Fruit fly (Drosophila melanogaster): ENCODE measurements around the gene CG32266.

Gene CG32266

dm6 chr3L:3787595-3788151 lies 2.9 kb upstream of the CG32266 start (continued):
- peak; percentile 12 for TF ChIP-seq CG18619 (GFP tag; optimal IDR thresholded peaks at IDR 0.05)
- TF ChIP-seq ERR (GFP tag; optimal IDR thresholded peaks at IDR 0.05), result no peak
- no peak for TF ChIP-seq CG7556 (GFP tag; optimal IDR thresholded peaks at IDR 0.05)
- no peak for TF ChIP-seq fd64A (GFP tag; optimal IDR thresholded peaks at IDR 0.05)
- no peak for TF ChIP-seq trh (GFP tag; optimal IDR thresholded peaks at IDR 0.05)
- peak; percentile 44; the same call in 1 of the 3 replicates for TF ChIP-seq z (GFP tag; IDR thresholded peaks at IDR 0.05)
- TF ChIP-seq onecut (GFP tag; IDR thresholded peaks at IDR 0.05), result no peak
- peak; percentile 33 for TF ChIP-seq CG34376 (GFP tag; optimal IDR thresholded peaks at IDR 0.05)
- TF ChIP-seq CG6813 (GFP tag; optimal IDR thresholded peaks at IDR 0.05), result no peak
- peak; percentile 0 for TF ChIP-seq D19A (tag; optimal IDR thresholded peaks at IDR 0.05)
- TF ChIP-seq ham (GFP tag; IDR thresholded peaks at IDR 0.05), result no peak
- peak; percentile 63 for TF ChIP-seq gcm2 (GFP tag; optimal IDR thresholded peaks at IDR 0.05)
- no peak for TF ChIP-seq CG9932 (GFP tag; IDR thresholded peaks at IDR 0.05)
- no peak for TF ChIP-seq CG9215 (GFP tag; IDR thresholded peaks at IDR 0.05)
- peak; percentile 15 for TF ChIP-seq HmgD (GFP tag; optimal IDR thresholded peaks at IDR 0.05)
- TF ChIP-seq CG8359 (GFP tag; optimal IDR thresholded peaks at IDR 0.05; ENCODE audit: borderline replicate concordance), result no peak
- TF ChIP-seq CG16863 (GFP tag; optimal IDR thresholded peaks at IDR 0.05), result no peak
- TF ChIP-seq tap (tag; optimal IDR thresholded peaks at IDR 0.05), result peak; percentile 8
- peak; percentile 32 for TF ChIP-seq CG6254 (GFP tag; optimal IDR thresholded peaks at IDR 0.05)
- no peak for TF ChIP-seq Hsf (GFP tag; optimal IDR thresholded peaks at IDR 0.05)
- no peak for TF ChIP-seq bcd (GFP tag; optimal IDR thresholded peaks at IDR 0.05)
- TF ChIP-seq nerfin-1 (tag; optimal IDR thresholded peaks at IDR 0.05), result peak; percentile 30
- TF ChIP-seq zen2 (GFP tag; IDR thresholded peaks at IDR 0.05; ENCODE audit: partially characterized antibody), result no peak
- no peak for TF ChIP-seq CG32532 (GFP tag; IDR thresholded peaks at IDR 0.05)
- no peak for TF ChIP-seq danr (GFP tag; IDR thresholded peaks at IDR 0.05)
- no peak for TF ChIP-seq crc (GFP tag; optimal IDR thresholded peaks at IDR 0.05)
- TF ChIP-seq sna (GFP tag; IDR thresholded peaks at IDR 0.05; ENCODE audit: partially characterized antibody), result no peak; the same call in 1 of the 2 replicates
- no peak for TF ChIP-seq bab2 (GFP tag; optimal IDR thresholded peaks at IDR 0.05)
- TF ChIP-seq pros (GFP tag; optimal IDR thresholded peaks at IDR 0.05), result no peak
- no peak for TF ChIP-seq lola (GFP tag; optimal IDR thresholded peaks at IDR 0.05)
- peak; percentile 1 for TF ChIP-seq Dip3 (GFP tag; optimal IDR thresholded peaks at IDR 0.05)
- peak; percentile 43 for TF ChIP-seq PHDP (tag; optimal IDR thresholded peaks at IDR 0.05)
- peak; percentile 92 for TF ChIP-seq Med (GFP tag)
- TF ChIP-seq CG1233 (GFP tag; optimal IDR thresholded peaks at IDR 0.05), result no peak
- TF ChIP-seq HLHmδ (GFP tag; optimal IDR thresholded peaks at IDR 0.05), result peak; percentile 62
- TF ChIP-seq CG4730 (GFP tag; IDR thresholded peaks at IDR 0.05), result no peak
- TF ChIP-seq CG34422 (GFP tag; IDR thresholded peaks at IDR 0.05), result peak; percentile 72; the same call in 1 of the 3 replicates
- peak; percentile 48 for TF ChIP-seq abd-A (tag; optimal IDR thresholded peaks at IDR 0.05)
- TF ChIP-seq Xbp1 (GFP tag; optimal IDR thresholded peaks at IDR 0.05), result no peak
- no peak for TF ChIP-seq CG4282 (GFP tag; optimal IDR thresholded peaks at IDR 0.05)
- TF ChIP-seq CG4404 (GFP tag; IDR thresholded peaks at IDR 0.05), result no peak
- TF ChIP-seq stc (GFP tag; IDR thresholded peaks at IDR 0.05), result no peak
- no peak for TF ChIP-seq CG15269 (tag; optimal IDR thresholded peaks at IDR 0.05)
- no peak for TF ChIP-seq CG43689 (GFP tag; IDR thresholded peaks at IDR 0.05)
- no peak for TF ChIP-seq CG3065 (GFP tag; optimal IDR thresholded peaks at IDR 0.05)
- no peak; the same call in 1 of the 2 replicates for TF ChIP-seq CG14014 (GFP tag; IDR thresholded peaks at IDR 0.05)
- TF ChIP-seq CG9609 (GFP tag; optimal IDR thresholded peaks at IDR 0.05), result no peak
- TF ChIP-seq Taf1 (GFP tag; IDR thresholded peaks at IDR 0.05), result no peak
- TF ChIP-seq slou (GFP tag; optimal IDR thresholded peaks at IDR 0.05), result no peak
- TF ChIP-seq CG8089 (GFP tag; optimal IDR thresholded peaks at IDR 0.05), result no peak
- peak; percentile 14; the same call in 1 of the 2 replicates for TF ChIP-seq CG10321 (GFP tag; IDR thresholded peaks at IDR 0.05)

Data from whole organism, embryonic.